Worm (Caenorhabditis elegans): ENCODE results near the gene Y57G11C.1142.

The Y57G11C.1142 gene

DNA sequence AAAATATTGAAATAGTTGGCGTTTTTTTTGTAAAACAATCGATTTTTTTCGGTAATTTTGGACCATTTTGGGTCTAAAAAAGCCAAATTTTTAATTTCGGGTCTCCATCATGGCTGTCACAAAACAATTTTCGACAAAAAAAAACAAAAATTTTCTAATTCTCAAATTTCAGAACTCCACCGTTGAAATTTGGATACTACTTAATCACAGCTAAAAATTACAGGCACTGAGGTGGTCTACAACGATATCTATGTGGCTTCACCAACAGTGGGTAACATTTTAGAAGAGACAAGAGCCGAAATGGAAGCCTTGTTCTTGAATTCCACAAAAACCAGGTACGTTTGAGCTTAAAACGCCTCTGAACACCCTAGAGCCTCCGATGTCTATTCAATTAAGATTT, at the start of gene Y57G11C.1142:
Gene Y57G11C.1142, plus strand, starts transcription at position 301 of the 400 bp plus-strand sequence.
- TF ChIP-seq him-1 (tag; optimal IDR thresholded peaks at IDR 0.05) (no peak), W03F9.2 (tag; optimal IDR thresholded peaks at IDR 0.05) (no peak), dao-5 (tag; optimal IDR thresholded peaks at IDR 0.05) (no peak)

DNA sequence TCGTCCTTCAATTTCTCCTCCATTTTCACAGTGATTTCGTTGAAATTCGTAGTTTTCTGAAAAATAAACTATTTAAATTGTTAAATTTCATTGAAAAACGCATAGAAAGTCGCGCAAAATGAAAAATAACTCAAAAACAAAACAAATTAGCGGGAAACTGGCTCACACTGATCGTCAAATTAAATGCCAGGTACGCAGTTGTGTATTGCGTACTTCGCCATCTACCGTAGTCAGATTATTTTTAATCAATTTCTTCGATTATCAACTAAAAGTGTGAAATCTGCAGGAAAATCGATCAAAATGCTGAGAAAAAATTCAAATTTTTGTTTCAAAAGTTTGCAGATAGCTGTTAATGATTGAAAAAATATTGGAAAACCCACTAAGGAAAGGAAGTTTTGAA, 47.5 kb upstream of the Y57G11C.1142 start, which contains the start of gene Y57G11C.499:
Gene Y57G11C.499, minus strand, starts transcription at position 23 of the 400 bp plus-strand sequence.
- TF ChIP-seq him-1 (tag; optimal IDR thresholded peaks at IDR 0.05) (no peak), W03F9.2 (tag; optimal IDR thresholded peaks at IDR 0.05) (no peak), dao-5 (tag; optimal IDR thresholded peaks at IDR 0.05) (no peak)

DNA sequence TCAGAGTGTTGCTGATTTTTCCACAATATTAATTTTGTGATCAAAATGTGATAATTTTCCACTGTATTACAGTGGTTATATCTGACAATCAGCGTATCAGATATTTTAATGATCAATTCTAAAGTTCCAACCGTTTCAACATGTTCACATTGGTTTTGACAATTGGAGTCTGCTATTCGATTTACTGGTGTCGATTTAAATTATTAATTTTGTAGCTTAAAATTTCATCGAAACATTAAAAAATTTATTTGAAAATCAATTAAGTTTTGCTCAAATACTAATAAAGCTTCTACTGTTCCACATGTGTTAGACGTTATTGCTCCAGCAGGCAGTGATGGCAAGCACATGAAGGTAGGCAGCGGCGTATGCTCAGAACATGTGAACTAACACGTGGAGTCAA, 44.6 kb upstream of the Y57G11C.1142 start:
- TF ChIP-seq W03F9.2 (tag; optimal IDR thresholded peaks at IDR 0.05) (no peak), dao-5 (tag; optimal IDR thresholded peaks at IDR 0.05) (no peak), him-1 (tag; optimal IDR thresholded peaks at IDR 0.05) (no peak)

DNA sequence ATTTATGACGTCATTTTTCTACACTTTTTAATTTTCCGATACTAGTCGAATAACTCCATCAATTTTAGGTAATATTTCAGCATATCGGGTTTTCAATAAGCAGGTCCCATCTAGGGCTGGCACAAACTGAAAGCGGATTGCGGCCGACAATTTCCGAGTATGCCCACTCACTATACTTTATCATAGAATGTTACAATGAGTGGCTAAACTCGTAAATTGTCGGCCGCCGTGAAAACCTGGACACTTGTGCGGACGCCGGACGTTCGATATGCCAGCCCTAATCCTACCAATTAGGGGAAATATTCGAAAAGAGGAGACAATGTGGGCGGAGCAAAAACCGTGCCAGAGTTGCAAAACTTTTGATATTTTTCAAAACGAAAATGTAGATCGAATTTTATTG, 42.8 kb upstream of the Y57G11C.1142 start:
- TF ChIP-seq dao-5 (tag; optimal IDR thresholded peaks at IDR 0.05) (no peak), W03F9.2 (tag; optimal IDR thresholded peaks at IDR 0.05) (no peak), him-1 (tag; optimal IDR thresholded peaks at IDR 0.05) (no peak)

DNA sequence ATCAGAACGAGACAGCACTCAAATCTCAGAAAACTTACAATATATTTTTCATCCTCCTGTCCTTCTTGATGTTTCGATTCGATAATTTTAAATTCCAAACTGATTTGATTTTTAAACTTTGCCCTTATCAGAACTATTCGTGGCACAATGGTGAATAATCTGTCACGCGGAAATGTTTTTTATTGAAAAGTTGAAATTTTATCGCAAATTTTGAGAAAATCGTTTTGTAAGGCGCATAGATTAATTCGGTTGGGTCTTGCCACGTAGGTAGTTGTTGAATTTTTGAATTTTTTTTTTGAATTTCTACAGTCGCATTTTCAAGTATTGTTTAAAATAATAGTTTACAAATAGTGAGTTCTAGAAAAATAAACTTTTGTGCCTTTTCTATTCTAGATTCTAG, 41.6 kb upstream of the Y57G11C.1142 start, which contains the start of gene ptp-5.2:
Gene ptp-5.2, minus strand, starts transcription at position 101 of the 400 bp plus-strand sequence.
- TF ChIP-seq him-1 (tag; optimal IDR thresholded peaks at IDR 0.05): no peak
- no peak for TF ChIP-seq dao-5 (tag; optimal IDR thresholded peaks at IDR 0.05)

DNA sequence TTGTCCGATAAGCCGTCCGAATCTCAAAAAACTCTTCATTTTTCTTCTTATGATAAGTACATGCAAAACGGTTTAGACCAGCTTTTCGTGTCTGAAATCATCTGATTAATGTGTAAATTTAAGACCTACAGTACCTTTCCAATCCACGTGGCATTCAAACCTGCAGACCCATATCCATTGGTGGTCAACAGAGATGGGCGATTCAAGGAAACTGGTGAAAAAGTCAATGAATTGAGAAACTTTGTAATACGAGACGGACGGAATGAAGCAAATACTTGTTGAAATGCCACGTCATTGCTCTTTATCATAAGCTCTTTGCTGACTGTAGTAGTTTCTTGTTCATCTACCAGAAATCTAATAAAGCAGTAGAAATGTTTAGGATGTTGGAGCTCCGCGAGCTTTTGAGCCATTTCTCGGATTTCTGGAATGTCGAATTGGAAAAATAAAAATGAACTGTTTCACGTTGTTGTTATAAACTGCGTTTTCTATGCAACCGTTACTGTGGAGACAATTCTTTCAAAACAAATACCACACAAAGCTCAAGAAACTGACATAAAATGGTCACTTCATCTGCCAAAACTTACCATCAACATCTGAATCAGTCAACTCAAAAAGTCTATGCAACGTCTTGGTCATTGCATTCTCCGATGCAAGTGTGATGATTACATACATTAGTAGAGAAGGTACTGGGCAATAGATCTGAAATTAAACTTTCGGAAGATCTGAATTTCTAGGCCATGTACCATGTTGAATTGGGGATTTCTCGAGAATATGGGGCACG, 38.3 kb upstream of the Y57G11C.1142 start:
- no peak for TF ChIP-seq dao-5 (tag; optimal IDR thresholded peaks at IDR 0.05)
- TF ChIP-seq him-1 (tag; optimal IDR thresholded peaks at IDR 0.05): no peak
- TF ChIP-seq W03F9.2 (tag; optimal IDR thresholded peaks at IDR 0.05): no peak

DNA sequence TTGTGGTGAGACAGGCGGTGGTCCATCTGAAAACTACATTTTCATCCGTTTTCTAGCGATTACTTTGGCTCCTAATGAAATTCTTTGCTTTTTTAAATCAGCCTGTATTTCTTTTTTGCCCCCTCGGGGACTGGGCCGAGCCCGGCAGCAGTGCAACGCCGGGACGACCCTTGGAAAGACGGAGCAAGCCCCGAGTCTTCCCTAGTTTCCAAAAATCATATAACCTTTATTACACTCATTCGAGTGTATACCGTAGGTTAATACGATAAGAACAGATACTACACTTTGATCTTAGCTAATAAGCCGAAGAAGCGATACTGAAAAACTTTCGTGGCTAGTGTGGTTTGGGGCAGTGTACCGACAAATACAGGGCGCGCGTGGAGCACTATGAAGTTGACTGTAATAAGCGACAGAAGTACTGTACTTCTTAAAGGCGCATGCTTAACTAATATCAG, 37.7 kb upstream of the Y57G11C.1142 start:
- TF ChIP-seq W03F9.2 (tag; optimal IDR thresholded peaks at IDR 0.05) (peak; percentile 33), dao-5 (tag; optimal IDR thresholded peaks at IDR 0.05) (no peak)

DNA sequence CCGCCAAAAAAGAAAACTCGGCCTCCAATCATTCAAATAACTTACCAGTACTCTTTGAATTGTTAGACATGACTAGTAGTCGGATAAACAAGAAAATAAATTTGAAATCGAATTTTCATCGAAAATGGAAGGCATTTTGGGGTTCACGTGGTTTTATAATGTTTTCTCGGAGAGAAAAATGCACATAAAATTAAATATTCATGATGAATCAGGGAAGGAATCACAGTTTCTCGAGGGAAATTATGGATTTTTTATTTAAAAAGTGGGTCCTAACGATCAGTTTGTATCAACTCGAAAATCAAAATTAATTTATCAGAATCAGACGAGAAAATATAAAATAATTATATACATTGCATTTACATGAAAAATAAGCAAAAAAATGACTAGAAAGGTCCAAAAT, 37.1 kb upstream of the Y57G11C.1142 start, which contains the start of gene Y57G11C.5:
Gene Y57G11C.5, minus strand, starts transcription at position 101 of the 400 bp plus-strand sequence.
- TF ChIP-seq W03F9.2 (tag; optimal IDR thresholded peaks at IDR 0.05) (no peak), him-1 (tag; optimal IDR thresholded peaks at IDR 0.05) (no peak), dao-5 (tag; optimal IDR thresholded peaks at IDR 0.05) (no peak)

DNA sequence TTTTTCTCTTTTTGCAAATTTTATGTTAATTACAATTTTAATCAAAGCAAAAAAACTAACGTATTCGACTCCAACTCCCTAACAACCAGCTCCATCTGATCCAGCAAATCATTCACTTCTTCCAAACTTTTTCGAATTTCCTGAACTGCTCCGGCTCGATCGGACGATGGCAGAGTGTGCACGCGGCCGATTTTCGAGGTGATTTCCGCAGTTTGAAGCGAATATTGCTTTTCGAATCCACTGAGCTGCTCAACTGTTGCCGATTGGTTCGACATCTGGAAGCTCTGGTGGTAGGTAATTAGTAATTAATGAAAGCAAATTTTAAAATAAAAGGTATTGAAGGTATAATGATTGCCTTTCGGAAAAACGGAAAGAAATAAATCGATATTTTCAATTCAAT, 36.0 kb upstream of the Y57G11C.1142 start, which contains the start of gene vti-1:
Gene vti-1, minus strand, starts transcription at position 284 of the 400 bp plus-strand sequence.
- no peak for TF ChIP-seq him-1 (tag; optimal IDR thresholded peaks at IDR 0.05)
- TF ChIP-seq dao-5 (tag; optimal IDR thresholded peaks at IDR 0.05): no peak
- no peak for TF ChIP-seq W03F9.2 (tag; optimal IDR thresholded peaks at IDR 0.05)

DNA sequence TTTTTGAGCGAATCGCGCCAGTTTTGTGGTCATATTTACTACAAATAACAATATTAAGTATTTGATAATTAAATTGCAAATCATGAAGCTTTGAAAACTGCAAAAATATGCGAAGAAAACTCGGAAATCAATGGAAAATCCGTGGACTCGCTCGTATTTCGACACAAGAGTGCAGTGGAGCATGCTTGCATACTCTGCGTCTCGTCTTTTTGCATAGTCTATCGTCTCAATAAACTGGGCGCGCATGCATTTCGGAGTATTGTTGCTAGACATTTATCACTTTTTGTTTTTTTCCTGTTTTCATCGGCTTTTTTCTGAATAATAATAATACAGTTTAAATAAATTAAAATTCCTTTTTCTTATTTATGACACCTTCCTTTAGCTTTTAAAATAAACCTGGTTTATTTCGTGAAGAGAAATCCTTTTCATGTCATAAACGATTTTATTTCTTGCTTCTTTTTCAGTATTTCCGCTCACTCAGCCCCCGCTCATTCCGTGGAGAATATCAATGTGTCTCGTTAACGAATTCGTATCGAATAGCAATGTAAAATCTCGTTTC, 34.6 kb upstream of the Y57G11C.1142 start, which contains the start of the genes mrps-7 and Y57G11C.3:
Gene mrps-7, minus strand, starts transcription at position 38 of the 559 bp plus-strand sequence.
Gene Y57G11C.3, plus strand, starts transcription at position 509 of the 559 bp plus-strand sequence.
- TF ChIP-seq dao-5 (tag; optimal IDR thresholded peaks at IDR 0.05): no peak
- TF ChIP-seq him-1 (tag; optimal IDR thresholded peaks at IDR 0.05): peak; percentile 41
- TF ChIP-seq W03F9.2 (tag; optimal IDR thresholded peaks at IDR 0.05): peak; percentile 89

DNA sequence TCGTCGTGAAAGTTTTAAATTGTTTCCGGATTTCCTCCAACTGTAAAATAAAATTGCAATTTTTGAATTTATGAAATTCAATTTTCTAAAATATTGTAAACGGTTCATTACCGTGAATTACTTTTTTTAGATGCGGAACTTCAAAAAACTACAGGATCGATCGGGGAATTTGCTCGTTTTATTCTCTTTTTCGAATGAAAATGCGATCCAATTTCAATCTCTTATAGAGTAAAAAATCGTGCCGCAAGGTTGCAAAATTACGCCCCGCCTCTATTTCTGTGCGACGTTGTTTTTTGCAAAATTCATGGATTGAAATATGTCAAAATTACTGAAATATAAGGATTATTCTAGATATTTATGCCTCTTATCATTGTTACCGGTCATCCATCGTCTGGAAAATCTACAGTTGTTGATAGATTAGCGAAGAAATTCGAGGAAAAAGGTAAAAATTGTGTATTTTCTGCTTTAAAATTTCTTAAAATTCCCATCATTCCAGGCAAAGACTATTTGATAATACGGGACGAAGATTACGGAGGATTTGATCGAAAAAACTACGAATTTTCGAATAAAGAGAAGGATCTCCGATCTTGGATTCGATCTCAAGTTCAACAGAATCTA, 33.1 kb upstream of the Y57G11C.1142 start, which contains the start of gene Y57G11C.43:
Gene Y57G11C.43, plus strand, starts transcription at position 224 of the 618 bp plus-strand sequence.
- no peak for TF ChIP-seq dao-5 (tag; optimal IDR thresholded peaks at IDR 0.05)
- no peak for TF ChIP-seq W03F9.2 (tag; optimal IDR thresholded peaks at IDR 0.05)
- no peak for TF ChIP-seq him-1 (tag; optimal IDR thresholded peaks at IDR 0.05)

DNA sequence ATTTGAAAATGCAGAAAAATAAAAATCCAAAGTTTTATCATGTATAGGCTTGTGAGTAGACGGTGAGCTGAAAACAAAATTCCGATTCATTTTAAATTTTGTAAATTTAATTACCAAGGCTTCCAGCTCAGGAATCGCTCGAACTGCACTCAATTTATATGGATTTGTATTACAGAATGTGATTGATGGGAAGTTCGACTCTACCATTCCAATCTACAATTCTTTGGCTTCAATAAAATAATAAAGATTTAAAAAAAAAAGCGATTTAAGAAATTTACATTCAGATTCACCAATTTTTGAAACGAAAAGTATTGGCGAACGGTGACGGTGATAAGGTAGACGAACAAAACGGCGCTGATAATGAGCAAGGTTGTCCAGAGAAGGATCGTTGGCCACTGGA, 31.8 kb upstream of the Y57G11C.1142 start:
- TF ChIP-seq dao-5 (tag; optimal IDR thresholded peaks at IDR 0.05) (no peak), him-1 (tag; optimal IDR thresholded peaks at IDR 0.05) (no peak), W03F9.2 (tag; optimal IDR thresholded peaks at IDR 0.05) (no peak)

DNA sequence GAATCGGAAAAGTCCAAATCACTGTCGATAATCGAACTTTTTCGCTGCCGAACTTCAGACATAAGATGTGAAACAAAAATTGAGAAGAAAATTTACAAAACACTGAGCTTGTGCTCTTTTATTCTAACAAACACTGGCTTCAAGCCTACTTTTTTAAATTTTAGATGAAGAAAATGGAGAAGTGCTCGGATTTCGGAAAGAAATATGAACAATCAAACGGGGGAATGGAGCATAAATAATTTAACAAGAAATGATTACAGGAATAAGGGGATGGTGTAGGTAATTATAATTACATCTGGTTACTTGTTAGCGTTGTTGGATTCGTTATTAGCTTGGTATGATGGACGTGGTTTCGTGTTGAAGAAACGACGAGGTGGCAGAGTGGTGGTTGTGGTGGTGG, 31.1 kb upstream of the Y57G11C.1142 start, which contains the start of gene degl-1:
Gene degl-1, minus strand, starts transcription at position 101 of the 400 bp plus-strand sequence.
- TF ChIP-seq dao-5 (tag; optimal IDR thresholded peaks at IDR 0.05) (no peak), him-1 (tag; optimal IDR thresholded peaks at IDR 0.05) (no peak), W03F9.2 (tag; optimal IDR thresholded peaks at IDR 0.05) (no peak)
